Worm (Caenorhabditis elegans) whole organism, L3 larva: Measurements from ENCODE around the gene Y62H9A.9.

Experiments
- R02D3.7 ChIP-seq: fragments of 150-350 bp; optimal IDR thresholded peaks from 2 replicates; lab custom pipeline; 2014; ENCODE audit warnings: missing biosample characterization, missing genetic modification characterization
- ZK546.5 ChIP-seq: sonication (generic microtip); optimal IDR thresholded peaks from 2 replicates; lab custom pipeline; 2017; ENCODE audit warnings: missing biosample characterization, missing genetic modification characterization
- aly-2 ChIP-seq: fragments of 150-350 bp; optimal IDR thresholded peaks from 2 replicates; lab custom pipeline; 2014; ENCODE audit warnings: missing biosample characterization, missing genetic modification characterization
- ama-1 ChIP-seq: fragments of 150-350 bp; optimal IDR thresholded peaks from 2 replicates; lab custom pipeline; 2018
- ceh-16 ChIP-seq: sonication (generic microtip); optimal IDR thresholded peaks from 2 replicates; lab custom pipeline; 2017; ENCODE audit warnings: missing biosample characterization, missing genetic modification characterization
- ceh-28 ChIP-seq: fragments of 150-350 bp; optimal IDR thresholded peaks from 2 replicates; lab custom pipeline; 2014; ENCODE audit warnings: missing biosample characterization, missing genetic modification reagents, missing genetic modification characterization
- ceh-82 ChIP-seq: fragments of 150-350 bp; optimal IDR thresholded peaks from 2 replicates; lab custom pipeline; 2014; ENCODE audit warnings: missing biosample characterization, missing genetic modification characterization
- daf-12 ChIP-seq: fragments of 150-350 bp; optimal IDR thresholded peaks from 2 replicates; lab custom pipeline; 2014; ENCODE audit warnings: missing biosample characterization, missing genetic modification reagents, missing genetic modification characterization
- egl-27 ChIP-seq: sonication (generic microtip); optimal IDR thresholded peaks from 4 replicates; lab custom pipeline; 2017; ENCODE audit warnings: missing biosample characterization, missing genetic modification reagents, missing genetic modification characterization
- egl-5 ChIP-seq: fragments of 150-350 bp; optimal IDR thresholded peaks from 2 replicates; lab custom pipeline; 2017; ENCODE audit warnings: missing biosample characterization, missing genetic modification reagents, missing genetic modification characterization, inconsistent platforms
- elt-1 ChIP-seq: fragments of 150-350 bp; optimal IDR thresholded peaks from 2 replicates; lab custom pipeline; 2014; ENCODE audit warnings: missing biosample characterization, missing genetic modification characterization
- elt-2 ChIP-seq: sonication (generic microtip); optimal IDR thresholded peaks from 2 replicates; lab custom pipeline; 2016; ENCODE audit warnings: missing genetic modification reagents, mild to moderate bottlenecking, missing genetic modification characterization, missing compliant biosample characterization
- elt-3 ChIP-seq, 3 experiments: fragments of 150-350 bp in 1 of 3; sonication (generic microtip) in 2 of 3; optimal IDR thresholded peaks; 2 replicates in 2 of 3; 4 replicates in 1 of 3; lab custom pipeline; 2014 to 2017; ENCODE audit warnings: missing biosample characterization in 3 of 3, missing genetic modification characterization in 3 of 3
- eor-1 ChIP-seq, 2 experiments: fragments of 150-350 bp; optimal IDR thresholded peaks; 2 replicates each; lab custom pipeline; 2014 to 2018; ENCODE audit warnings: missing biosample characterization in 2 of 2, missing genetic modification characterization in 2 of 2
- fkh-10 ChIP-seq: sonication (generic microtip); optimal IDR thresholded peaks from 2 replicates; lab custom pipeline; 2017; ENCODE audit warnings: missing biosample characterization, missing genetic modification reagents, missing genetic modification characterization
- fkh-2 ChIP-seq: fragments of 150-350 bp; optimal IDR thresholded peaks from 2 replicates; lab custom pipeline; 2014; ENCODE audit warnings: missing biosample characterization, missing genetic modification reagents, missing genetic modification characterization
- fos-1 ChIP-seq: fragments of 150-350 bp; optimal IDR thresholded peaks from 2 replicates; lab custom pipeline; 2014; ENCODE audit warnings: missing biosample characterization, missing genetic modification characterization
- hmg-11 ChIP-seq: sonication (generic microtip); optimal IDR thresholded peaks from 2 replicates; lab custom pipeline; 2016; ENCODE audit warnings: missing genetic modification characterization, missing compliant biosample characterization
- jun-1 ChIP-seq: fragments of 150-350 bp; optimal IDR thresholded peaks from 2 replicates; lab custom pipeline; 2014; ENCODE audit warnings: missing biosample characterization, missing genetic modification reagents, missing genetic modification characterization
- lin-15B ChIP-seq: fragments of 150-350 bp; optimal IDR thresholded peaks from 2 replicates; lab custom pipeline; 2014; ENCODE audit warnings: missing biosample characterization, missing genetic modification characterization
- lin-39 ChIP-seq: fragments of 150-350 bp; optimal IDR thresholded peaks from 2 replicates; lab custom pipeline; 2018; ENCODE audit warnings: missing biosample characterization, missing genetic modification reagents, missing genetic modification characterization
- mdl-1 ChIP-seq: fragments of 150-350 bp; optimal IDR thresholded peaks from 2 replicates; lab custom pipeline; 2014; ENCODE audit warnings: missing biosample characterization, missing genetic modification characterization
- nfya-1 ChIP-seq: sonication (generic microtip); optimal IDR thresholded peaks from 2 replicates; lab custom pipeline; 2017; ENCODE audit warnings: missing genetic modification characterization, mild to moderate bottlenecking, missing compliant biosample characterization, antibody characterized with exemption, moderate library complexity; ENCODE audit not compliant: insufficient read depth
- nhr-11 ChIP-seq: fragments of 150-350 bp; optimal IDR thresholded peaks from 2 replicates; lab custom pipeline; 2014; ENCODE audit warnings: missing biosample characterization, missing genetic modification characterization
- nhr-12 ChIP-seq: fragments of 150-350 bp; optimal IDR thresholded peaks from 2 replicates; lab custom pipeline; 2014; ENCODE audit warnings: missing biosample characterization, missing genetic modification characterization
- nhr-23 ChIP-seq: fragments of 150-350 bp; optimal IDR thresholded peaks from 2 replicates; lab custom pipeline; 2014; ENCODE audit warnings: missing biosample characterization, missing genetic modification reagents, missing genetic modification characterization
- nhr-237 ChIP-seq: fragments of 150-350 bp; optimal IDR thresholded peaks from 2 replicates; lab custom pipeline; 2014; ENCODE audit warnings: missing biosample characterization, missing genetic modification characterization
- nhr-25 ChIP-seq: sonication (generic microtip); optimal IDR thresholded peaks from 2 replicates; lab custom pipeline; 2017; ENCODE audit warnings: missing biosample characterization, missing genetic modification characterization
- nhr-28 ChIP-seq: fragments of 150-350 bp; optimal IDR thresholded peaks from 2 replicates; lab custom pipeline; 2014; ENCODE audit warnings: missing biosample characterization, missing genetic modification characterization
- nhr-43 ChIP-seq: sonication (generic microtip); optimal IDR thresholded peaks from 2 replicates; lab custom pipeline; 2016; ENCODE audit warnings: mild to moderate bottlenecking, missing genetic modification characterization, missing compliant biosample characterization; ENCODE audit not compliant: poor library complexity, severe bottlenecking
- nhr-77 ChIP-seq: fragments of 150-350 bp; optimal IDR thresholded peaks from 2 replicates; lab custom pipeline; 2014; ENCODE audit warnings: missing biosample characterization, missing genetic modification characterization
- pha-4 ChIP-seq: fragments of 150-350 bp; optimal IDR thresholded peaks from 2 replicates; lab custom pipeline; 2014; ENCODE audit warnings: missing biosample characterization, missing genetic modification reagents, missing genetic modification characterization
- pqm-1 ChIP-seq: fragments of 150-350 bp; optimal IDR thresholded peaks from 2 replicates; lab custom pipeline; 2017; ENCODE audit warnings: missing biosample characterization, missing genetic modification characterization, inconsistent platforms
- sea-2 ChIP-seq: fragments of 150-350 bp; sonication (generic microtip); optimal IDR thresholded peaks from 4 replicates; lab custom pipeline; 2014; ENCODE audit warnings: missing biosample characterization, missing genetic modification reagents, missing genetic modification characterization
- skn-1 ChIP-seq: fragments of 150-350 bp; optimal IDR thresholded peaks from 2 replicates; lab custom pipeline; 2014; ENCODE audit warnings: missing biosample characterization, missing genetic modification characterization
- snpc-4 ChIP-seq: fragments of 150-350 bp; optimal IDR thresholded peaks from 2 replicates; lab custom pipeline; 2014; ENCODE audit warnings: missing biosample characterization, missing genetic modification characterization
- tbx-2 ChIP-seq: sonication (generic microtip); optimal IDR thresholded peaks from 2 replicates; lab custom pipeline; 2016; ENCODE audit warnings: mild to moderate bottlenecking, missing genetic modification characterization, missing compliant biosample characterization
- unc-39 ChIP-seq: sonication (generic microtip); optimal IDR thresholded peaks from 4 replicates; lab custom pipeline; 2017; ENCODE audit warnings: missing biosample characterization, missing genetic modification characterization
- unc-62 ChIP-seq: fragments of 150-350 bp; sonication (generic microtip); optimal IDR thresholded peaks from 4 replicates; lab custom pipeline; 2014; ENCODE audit warnings: missing biosample characterization, missing genetic modification reagents, missing genetic modification characterization
- ztf-11 ChIP-seq: fragments of 150-350 bp; optimal IDR thresholded peaks from 2 replicates; lab custom pipeline; 2014; ENCODE audit warnings: missing biosample characterization, missing genetic modification characterization
- ztf-4 ChIP-seq: fragments of 150-350 bp; optimal IDR thresholded peaks from 2 replicates; lab custom pipeline; 2014; ENCODE audit warnings: missing biosample characterization, missing genetic modification characterization

The Y62H9A.9 gene

DNA sequence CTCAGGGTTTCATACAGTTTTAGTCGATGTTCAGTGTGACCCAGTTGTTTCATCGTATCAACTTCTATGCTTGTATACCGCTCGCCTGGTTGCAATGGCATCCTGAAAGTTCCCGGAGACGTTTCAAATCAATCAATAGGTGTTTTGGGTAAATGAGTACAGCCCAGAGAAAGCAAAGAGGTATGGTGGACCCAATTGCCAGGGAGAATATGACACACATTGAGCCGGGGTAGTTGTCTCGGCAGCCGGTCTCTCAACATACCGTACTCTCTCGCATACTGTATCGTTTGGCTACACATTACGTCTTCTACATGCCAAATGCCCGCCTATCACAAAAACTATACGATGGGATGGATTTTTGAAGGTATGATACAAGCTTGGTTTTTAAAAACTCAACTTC, at the start of gene Y62H9A.9:
Gene Y62H9A.9 (minus strand): TSS at position 101 of the 400 bp plus-strand sequence.
- TF ChIP-seq eor-1 (tag; optimal IDR thresholded peaks at IDR 0.05; lab: Kevin White, UChicago): no peak
- TF ChIP-seq nhr-77 (tag; lab: Kevin White, UChicago): no peak
- TF ChIP-seq nhr-12 (tag; lab: Kevin White, UChicago): no peak
- TF ChIP-seq lin-15B (tag; lab: Kevin White, UChicago): no peak
- no peak for TF ChIP-seq ZK546.5 (tag; lab: Kevin White, UChicago)

DNA sequence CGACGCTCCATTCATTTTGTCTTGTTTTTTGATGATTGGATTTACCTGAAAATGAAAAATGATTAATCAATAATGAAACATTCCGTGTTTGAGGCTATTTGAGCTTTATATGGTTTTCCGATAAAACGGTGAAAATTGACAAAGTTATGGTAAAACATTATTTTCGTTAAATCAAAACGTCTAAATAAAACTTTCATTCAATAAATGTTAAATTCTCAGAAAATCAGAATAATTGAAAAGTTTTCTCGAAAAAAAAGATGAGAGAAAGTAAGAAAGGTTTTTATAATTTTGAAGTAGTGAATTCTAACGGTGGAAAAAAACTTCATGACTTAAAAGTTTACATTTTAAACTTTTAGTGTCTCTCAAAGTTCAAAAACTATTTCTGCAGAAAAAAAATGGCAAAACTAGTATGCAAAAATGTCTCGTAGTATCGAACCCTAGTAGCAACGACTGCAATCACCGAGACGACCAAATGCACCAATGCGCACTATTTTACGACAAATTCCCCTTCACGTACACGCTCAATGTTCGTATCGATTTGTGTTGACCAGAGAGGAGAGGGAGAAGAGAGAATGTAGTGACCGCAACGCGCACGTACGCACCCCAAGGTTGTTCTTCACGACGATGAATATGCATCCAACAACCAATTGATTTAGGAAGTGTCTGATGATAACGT, 49.0 kb upstream of the Y62H9A.9 start, which contains the start of gene nfya-1:
Gene nfya-1 (minus strand): TSS at position 51 of the 676 bp plus-strand sequence.
- TF ChIP-seq unc-62 (GFP tag; lab: Kevin White, UChicago): no peak
- TF ChIP-seq elt-1 (tag; lab: Kevin White, UChicago): no peak
- TF ChIP-seq snpc-4 (tag; lab: Kevin White, UChicago): peak; percentile 27
- no peak for TF ChIP-seq nhr-237 (tag; lab: Kevin White, UChicago)
- TF ChIP-seq tbx-2: no peak
- no peak for TF ChIP-seq nhr-12 (tag; lab: Kevin White, UChicago)
- TF ChIP-seq lin-39 (tag; lab: Kevin White, UChicago): peak; percentile 42
- TF ChIP-seq egl-27: no peak
- TF ChIP-seq ztf-4: no peak
- TF ChIP-seq mdl-1: no peak
- no peak for TF ChIP-seq fkh-10 (GFP tag; lab: Kevin White, UChicago)
- TF ChIP-seq nhr-25 (tag; lab: Kevin White, UChicago): peak; percentile 62
- TF ChIP-seq ama-1: no peak
- TF ChIP-seq ceh-28: peak; percentile 80
- no peak for TF ChIP-seq aly-2 (tag; lab: Kevin White, UChicago)
- TF ChIP-seq nhr-23: peak; percentile 19
- peak; percentile 27 for TF ChIP-seq elt-2 (tag; lab: Kevin White, UChicago)
- TF ChIP-seq pqm-1 (tag; lab: Kevin White, UChicago): peak; percentile 16
- no peak for TF ChIP-seq ztf-11 (tag; lab: Kevin White, UChicago)
- TF ChIP-seq sea-2 (GFP tag; lab: Kevin White, UChicago): no peak
- TF ChIP-seq unc-39 (tag; lab: Kevin White, UChicago): no peak
- TF ChIP-seq nhr-28 (tag; lab: Kevin White, UChicago): no peak
- TF ChIP-seq ceh-16 (tag; lab: Kevin White, UChicago): no peak
- TF ChIP-seq egl-5 (tag; lab: Kevin White, UChicago): peak; percentile 53
- TF ChIP-seq lin-15B (tag; lab: Kevin White, UChicago): peak; percentile 17
- TF ChIP-seq nhr-43 (tag; lab: Kevin White, UChicago): peak; percentile 34
- no peak for TF ChIP-seq R02D3.7 (tag; lab: Kevin White, UChicago)
- TF ChIP-seq skn-1: peak; percentile 38
- TF ChIP-seq pha-4 (tag; lab: Kevin White, UChicago): peak; percentile 68
- no peak for TF ChIP-seq eor-1 (tag; optimal IDR thresholded peaks at IDR 0.05; lab: Kevin White, UChicago)
- no peak for TF ChIP-seq jun-1
- peak; percentile 81 for TF ChIP-seq hmg-11 (tag; lab: Kevin White, UChicago)
- no peak for TF ChIP-seq ceh-82 (tag; lab: Kevin White, UChicago)

DNA sequence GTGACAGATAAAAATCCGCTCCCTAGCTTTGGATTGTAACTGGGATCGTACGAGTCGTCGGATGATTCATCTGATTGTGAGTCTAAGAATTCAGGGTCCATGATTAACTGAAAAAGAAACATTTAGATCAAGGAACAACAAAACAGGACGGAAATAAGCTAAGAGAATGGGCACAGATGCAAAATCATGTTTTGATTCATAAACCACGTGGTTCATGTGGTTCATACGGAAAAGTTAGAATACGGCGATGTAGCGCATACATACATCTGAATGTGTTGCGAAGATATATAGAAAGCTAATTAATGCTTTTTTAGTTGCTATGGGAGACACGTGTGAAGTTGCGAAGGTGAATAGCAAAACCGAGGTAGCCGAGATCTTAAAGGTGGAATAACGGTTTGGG, 44.0 kb upstream of the Y62H9A.9 start, which contains the start of gene F55G7.3:
Gene F55G7.3 (minus strand): TSS at position 101 of the 400 bp plus-strand sequence.
- no peak for TF ChIP-seq tbx-2
- TF ChIP-seq pha-4 (tag; lab: Kevin White, UChicago): no peak
- no peak for TF ChIP-seq nfya-1
- no peak for TF ChIP-seq nhr-11 (tag; lab: Kevin White, UChicago)
- no peak for TF ChIP-seq elt-2 (tag; lab: Kevin White, UChicago)
- no peak for TF ChIP-seq eor-1 (tag; optimal IDR thresholded peaks at IDR 0.05; lab: Kevin White, UChicago)
- TF ChIP-seq aly-2 (tag; lab: Kevin White, UChicago): no peak
- no peak for TF ChIP-seq fos-1 (tag; lab: Kevin White, UChicago)
- no peak for TF ChIP-seq fkh-2 (tag; lab: Kevin White, UChicago)
- TF ChIP-seq pqm-1 (tag; lab: Kevin White, UChicago): no peak
- TF ChIP-seq elt-3 (tag; optimal IDR thresholded peaks at IDR 0.05; lab: Kevin White, UChicago): no peak
- no peak for TF ChIP-seq nhr-23
- no peak for TF ChIP-seq ztf-11 (tag; lab: Kevin White, UChicago)
- no peak for TF ChIP-seq fkh-10 (GFP tag; lab: Kevin White, UChicago)
- no peak for TF ChIP-seq nhr-43 (tag; lab: Kevin White, UChicago)
- no peak for TF ChIP-seq snpc-4 (tag; lab: Kevin White, UChicago)
- no peak for TF ChIP-seq ama-1
- TF ChIP-seq daf-12 (tag; lab: Kevin White, UChicago): no peak
- TF ChIP-seq elt-1 (tag; lab: Kevin White, UChicago): no peak
- no peak for TF ChIP-seq unc-39 (tag; lab: Kevin White, UChicago)
